Worm (Caenorhabditis elegans) whole organism, L2 larva: ENCODE measurements around the gene lap-1.

ENCODE experiments used
- C34F6.9 ChIP-seq: fragments of 150-350 bp; optimal IDR thresholded peaks from 2 replicates; lab custom pipeline; 2014; ENCODE audit warnings: missing biosample characterization, missing genetic modification characterization
- R02D3.7 ChIP-seq: fragments of 150-350 bp; optimal IDR thresholded peaks from 2 replicates; lab custom pipeline; 2014; ENCODE audit warnings: missing biosample characterization, missing genetic modification characterization
- Y55F3AM.14 ChIP-seq: fragments of 200-800 bp; sonication (Bioruptor generic); optimal IDR thresholded peaks from 2 replicates; lab custom pipeline; 2018; ENCODE audit warnings: mild to moderate bottlenecking, missing genetic modification characterization, missing compliant biosample characterization
- ZK546.5 ChIP-seq: sonication (generic microtip); optimal IDR thresholded peaks from 2 replicates; lab custom pipeline; 2017; ENCODE audit warnings: missing biosample characterization, missing genetic modification characterization
- alr-1 ChIP-seq: fragments of 150-350 bp; optimal IDR thresholded peaks from 2 replicates; lab custom pipeline; 2014; ENCODE audit warnings: missing biosample characterization, missing genetic modification characterization
- aly-2 ChIP-seq: fragments of 150-350 bp; optimal IDR thresholded peaks from 2 replicates; lab custom pipeline; 2014; ENCODE audit warnings: missing biosample characterization, missing genetic modification characterization
- ama-1 ChIP-seq: fragments of 150-350 bp; optimal IDR thresholded peaks from 2 replicates; lab custom pipeline; 2018; ENCODE audit warnings: inconsistent platforms
- blmp-1 ChIP-seq: sonication (generic microtip); optimal IDR thresholded peaks from 2 replicates; lab custom pipeline; 2017; ENCODE audit warnings: missing genetic modification characterization, mild to moderate bottlenecking, missing compliant biosample characterization, antibody characterized with exemption, moderate library complexity; ENCODE audit not compliant: insufficient read depth
- ceh-16 ChIP-seq: fragments of 150-350 bp; optimal IDR thresholded peaks from 2 replicates; lab custom pipeline; 2014; ENCODE audit warnings: missing biosample characterization, missing genetic modification characterization
- ceh-82 ChIP-seq: fragments of 150-350 bp; optimal IDR thresholded peaks from 2 replicates; lab custom pipeline; 2014; ENCODE audit warnings: missing biosample characterization, missing genetic modification characterization
- crh-2 ChIP-seq: sonication (generic microtip); optimal IDR thresholded peaks from 2 replicates; lab custom pipeline; 2017; ENCODE audit warnings: missing biosample characterization, missing genetic modification characterization
- dmd-4 ChIP-seq: sonication (generic microtip); optimal IDR thresholded peaks from 2 replicates; lab custom pipeline; 2017; ENCODE audit warnings: missing biosample characterization, missing genetic modification characterization
- egl-27 ChIP-seq: sonication (generic microtip); optimal IDR thresholded peaks from 3 replicates; lab custom pipeline; 2017; ENCODE audit warnings: missing biosample characterization, missing genetic modification reagents, missing genetic modification characterization
- elt-1 ChIP-seq: fragments of 150-350 bp; optimal IDR thresholded peaks from 2 replicates; lab custom pipeline; 2014; ENCODE audit warnings: missing biosample characterization, missing genetic modification characterization
- elt-3 ChIP-seq: sonication (generic microtip); optimal IDR thresholded peaks from 2 replicates; lab custom pipeline; 2017; ENCODE audit warnings: missing biosample characterization, missing genetic modification characterization
- fos-1 ChIP-seq: fragments of 150-350 bp; optimal IDR thresholded peaks from 2 replicates; lab custom pipeline; 2014; ENCODE audit warnings: missing biosample characterization, missing genetic modification characterization
- gmeb-1 ChIP-seq: fragments of 150-350 bp; optimal IDR thresholded peaks from 2 replicates; lab custom pipeline; 2014; ENCODE audit warnings: missing biosample characterization, missing genetic modification characterization
- lin-11 ChIP-seq: fragments of 150-350 bp; sonication (generic microtip); optimal IDR thresholded peaks from 2 replicates; lab custom pipeline; 2014; ENCODE audit warnings: missing biosample characterization, missing genetic modification characterization, inconsistent platforms, mixed read lengths
- lin-13 ChIP-seq: fragments of 150-350 bp; optimal IDR thresholded peaks from 2 replicates; lab custom pipeline; 2014; ENCODE audit warnings: missing biosample characterization, missing genetic modification reagents, missing genetic modification characterization
- lin-39 ChIP-seq: fragments of 150-350 bp; optimal IDR thresholded peaks from 2 replicates; lab custom pipeline; 2014; ENCODE audit warnings: missing biosample characterization, missing genetic modification reagents, missing genetic modification characterization
- lsy-2 ChIP-seq, 2 experiments: fragments of 150-350 bp in 1 of 2; sonication (generic microtip) in 1 of 2; optimal IDR thresholded peaks; 2 replicates each; lab custom pipeline; 2014 to 2017; ENCODE audit warnings: missing biosample characterization in 2 of 2, missing genetic modification characterization in 2 of 2
- mab-5 ChIP-seq: fragments of 150-350 bp; optimal IDR thresholded peaks from 2 replicates; lab custom pipeline; 2014; ENCODE audit warnings: missing biosample characterization, missing genetic modification characterization
- mbf-1 ChIP-seq: sonication (generic microtip); optimal IDR thresholded peaks from 2 replicates; lab custom pipeline; 2017; ENCODE audit warnings: missing biosample characterization, missing genetic modification characterization
- mdl-1 ChIP-seq, 2 experiments: fragments of 150-350 bp in 1 of 2; sonication (generic microtip) in 1 of 2; optimal IDR thresholded peaks; 2 replicates each; lab custom pipeline; 2017; ENCODE audit warnings: missing biosample characterization in 2 of 2, missing genetic modification characterization in 2 of 2
- nhr-10 ChIP-seq: sonication (generic microtip); optimal IDR thresholded peaks from 2 replicates; lab custom pipeline; 2017; ENCODE audit warnings: missing biosample characterization, missing genetic modification characterization
- nhr-11 ChIP-seq: fragments of 150-350 bp; optimal IDR thresholded peaks from 2 replicates; lab custom pipeline; 2014; ENCODE audit warnings: missing biosample characterization, missing genetic modification characterization
- nhr-12 ChIP-seq: fragments of 150-350 bp; optimal IDR thresholded peaks from 2 replicates; lab custom pipeline; 2014; ENCODE audit warnings: missing biosample characterization, missing genetic modification characterization
- nhr-129 ChIP-seq: fragments of 150-350 bp; optimal IDR thresholded peaks from 2 replicates; lab custom pipeline; 2014; ENCODE audit warnings: missing biosample characterization, missing genetic modification characterization
- nhr-21 ChIP-seq: fragments of 150-350 bp; optimal IDR thresholded peaks from 2 replicates; lab custom pipeline; 2014; ENCODE audit warnings: missing biosample characterization, missing genetic modification characterization
- nhr-237 ChIP-seq: fragments of 150-350 bp; optimal IDR thresholded peaks from 2 replicates; lab custom pipeline; 2014; ENCODE audit warnings: missing biosample characterization, missing genetic modification characterization
- nhr-25 ChIP-seq: fragments of 150-350 bp; sonication (generic microtip); optimal IDR thresholded peaks from 3 replicates; lab custom pipeline; 2014; ENCODE audit warnings: missing biosample characterization, missing genetic modification characterization
- nhr-6 ChIP-seq: fragments of 150-350 bp; optimal IDR thresholded peaks from 2 replicates; lab custom pipeline; 2014; ENCODE audit warnings: missing biosample characterization, missing genetic modification characterization
- nhr-77 ChIP-seq: fragments of 150-350 bp; optimal IDR thresholded peaks from 2 replicates; lab custom pipeline; 2014; ENCODE audit warnings: missing biosample characterization, missing genetic modification characterization
- sem-4 ChIP-seq: fragments of 150-350 bp; optimal IDR thresholded peaks from 2 replicates; lab custom pipeline; 2014; ENCODE audit warnings: missing biosample characterization, missing genetic modification reagents, missing genetic modification characterization
- skn-1 ChIP-seq: sonication (generic microtip); optimal IDR thresholded peaks from 2 replicates; lab custom pipeline; 2017; ENCODE audit warnings: missing biosample characterization, missing genetic modification characterization
- sma-3 ChIP-seq: sonication (generic microtip); optimal IDR thresholded peaks from 2 replicates; lab custom pipeline; 2016; ENCODE audit warnings: missing genetic modification reagents, missing genetic modification characterization, missing compliant biosample characterization
- sma-9 ChIP-seq, 2 experiments: fragments of 150-350 bp in 1 of 2; sonication (generic microtip) in 1 of 2; optimal IDR thresholded peaks; 2 replicates each; lab custom pipeline; 2014 to 2016; ENCODE audit warnings: missing genetic modification characterization in 2 of 2, mild to moderate bottlenecking in 1 of 2, missing biosample characterization in 1 of 2, missing compliant biosample characterization in 1 of 2, missing genetic modification reagents in 1 of 2, moderate library complexity in 1 of 2
- snpc-4 ChIP-seq: fragments of 150-350 bp; optimal IDR thresholded peaks from 2 replicates; lab custom pipeline; 2014; ENCODE audit warnings: missing biosample characterization, missing genetic modification characterization
- unc-55 ChIP-seq: fragments of 150-350 bp; sonication (generic microtip); optimal IDR thresholded peaks from 3 replicates; lab custom pipeline; 2014; ENCODE audit warnings: missing biosample characterization, missing genetic modification reagents, missing genetic modification characterization
- unc-62 ChIP-seq: fragments of 150-350 bp; optimal IDR thresholded peaks from 2 replicates; lab custom pipeline; 2014; ENCODE audit warnings: missing biosample characterization, missing genetic modification reagents, missing genetic modification characterization
- zag-1 ChIP-seq: fragments of 150-350 bp; optimal IDR thresholded peaks from 2 replicates; lab custom pipeline; 2014; ENCODE audit warnings: missing biosample characterization, missing genetic modification characterization
- ztf-1 ChIP-seq: fragments of 200-800 bp; sonication (Bioruptor generic); conservative IDR thresholded peaks from 2 replicates; pipeline ENCODE4 v1.3.6; 2022; ENCODE audit warnings: missing genetic modification characterization, missing compliant biosample characterization
- ztf-11 ChIP-seq: sonication (generic microtip); optimal IDR thresholded peaks from 2 replicates; lab custom pipeline; 2017; ENCODE audit warnings: missing biosample characterization, missing genetic modification characterization
- ztf-4 ChIP-seq: fragments of 150-350 bp; optimal IDR thresholded peaks from 2 replicates; lab custom pipeline; 2014; ENCODE audit warnings: missing biosample characterization, missing genetic modification characterization

lap-1 gene

ce11 chrIII:8435074-8435473 lies 33.3 kb upstream of the lap-1 start, which contains the start of gene ZK1236.9:
TSS of gene ZK1236.9 (minus strand) at chrIII:8435174.
- no peak for TF ChIP-seq ztf-1 (GFP tag; lab: Robert Waterston, UW)

DNA sequence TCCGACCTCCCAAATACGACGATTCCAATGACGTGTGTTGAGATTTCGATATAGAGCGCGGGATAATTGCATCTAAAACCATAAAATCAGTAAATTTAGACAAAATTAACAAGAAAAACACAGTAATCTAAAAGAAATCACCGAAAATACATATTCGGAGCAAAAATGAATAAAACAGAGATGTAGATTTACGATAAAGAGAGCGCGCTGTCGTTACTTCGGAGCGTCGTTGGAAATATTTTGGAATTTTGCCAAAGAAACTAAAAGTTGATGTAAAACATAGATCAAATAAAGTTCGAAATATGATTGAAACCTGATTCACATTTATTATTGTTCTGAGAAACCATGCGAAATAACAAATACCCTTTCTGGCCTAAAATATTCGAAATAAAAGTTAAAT lies 30.4 kb upstream of the lap-1 start, which contains the start of gene ZK1236.5:
TSS of gene ZK1236.5 (minus strand) at position 72 of the 400 bp plus-strand sequence.
- no peak for TF ChIP-seq ceh-82 (tag; lab: Kevin White, UChicago)
- TF ChIP-seq alr-1 (tag; lab: Kevin White, UChicago) = no peak
- no peak for TF ChIP-seq lin-39 (tag; lab: Kevin White, UChicago)
- no peak for TF ChIP-seq elt-1 (tag; lab: Kevin White, UChicago)
- TF ChIP-seq C34F6.9 (tag; lab: Kevin White, UChicago) = peak; percentile 58
- TF ChIP-seq ztf-1 (GFP tag; lab: Robert Waterston, UW) = no peak
- TF ChIP-seq nhr-77 (tag; lab: Kevin White, UChicago) = no peak
- TF ChIP-seq nhr-12 = no peak
- TF ChIP-seq nhr-25 (tag; lab: Kevin White, UChicago) = peak; percentile 9
- TF ChIP-seq nhr-129 (tag; lab: Kevin White, UChicago) = peak; percentile 17
- TF ChIP-seq egl-27 = no peak
- no peak for TF ChIP-seq blmp-1
- peak; percentile 22 for TF ChIP-seq lin-13 (GFP tag; lab: Kevin White, UChicago)
- TF ChIP-seq zag-1 (tag; lab: Kevin White, UChicago) = no peak
- no peak for TF ChIP-seq skn-1
- TF ChIP-seq aly-2 (tag; lab: Kevin White, UChicago) = no peak
- no peak for TF ChIP-seq elt-3
- TF ChIP-seq nhr-11 (tag; lab: Kevin White, UChicago) = no peak
- TF ChIP-seq ceh-16 = no peak
- TF ChIP-seq snpc-4 (tag; lab: Kevin White, UChicago) = no peak
- TF ChIP-seq lin-11 (tag; lab: Kevin White, UChicago) = no peak
- TF ChIP-seq nhr-237 (tag; lab: Kevin White, UChicago) = no peak
- TF ChIP-seq ZK546.5 (tag; lab: Kevin White, UChicago) = no peak
- peak; percentile 30 for TF ChIP-seq gmeb-1 (tag; lab: Kevin White, UChicago)
- TF ChIP-seq nhr-10 (tag; lab: Kevin White, UChicago) = no peak
- no peak for TF ChIP-seq nhr-21
- TF ChIP-seq ztf-11 (tag; lab: Kevin White, UChicago) = no peak
- no peak for TF ChIP-seq mbf-1 (tag; lab: Kevin White, UChicago)
- TF ChIP-seq sma-9 (GFP tag; optimal IDR thresholded peaks at IDR 0.05; lab: Kevin White, UChicago) = no peak
- TF ChIP-seq sma-9 (tag; optimal IDR thresholded peaks at IDR 0.05; lab: Kevin White, UChicago) = no peak
- no peak for TF ChIP-seq unc-62 (GFP tag; lab: Kevin White, UChicago)
- no peak for TF ChIP-seq fos-1 (tag; lab: Kevin White, UChicago)
- TF ChIP-seq mdl-1 (tag; optimal IDR thresholded peaks at IDR 0.05; lab: Kevin White, UChicago) = no peak
- TF ChIP-seq lsy-2 (tag; optimal IDR thresholded peaks at IDR 0.05; lab: Kevin White, UChicago) = peak; percentile 3 to 72
- no peak for TF ChIP-seq dmd-4 (tag; lab: Kevin White, UChicago)
- TF ChIP-seq nhr-6 (tag; lab: Kevin White, UChicago) = no peak
- TF ChIP-seq crh-2 (tag; lab: Kevin White, UChicago) = peak; percentile 12
- TF ChIP-seq sma-3 (GFP tag; lab: Kevin White, UChicago) = peak; percentile 3
- no peak for TF ChIP-seq ama-1 (lab: Kevin White, UChicago)
- no peak for TF ChIP-seq mab-5 (tag; lab: Kevin White, UChicago)
- TF ChIP-seq R02D3.7 = peak; percentile 90
- TF ChIP-seq unc-55 (GFP tag; lab: Kevin White, UChicago) = peak; percentile 40
- no peak for TF ChIP-seq ztf-4 (tag; lab: Kevin White, UChicago)
- TF ChIP-seq, all 48 proteins: peak for 10

DNA sequence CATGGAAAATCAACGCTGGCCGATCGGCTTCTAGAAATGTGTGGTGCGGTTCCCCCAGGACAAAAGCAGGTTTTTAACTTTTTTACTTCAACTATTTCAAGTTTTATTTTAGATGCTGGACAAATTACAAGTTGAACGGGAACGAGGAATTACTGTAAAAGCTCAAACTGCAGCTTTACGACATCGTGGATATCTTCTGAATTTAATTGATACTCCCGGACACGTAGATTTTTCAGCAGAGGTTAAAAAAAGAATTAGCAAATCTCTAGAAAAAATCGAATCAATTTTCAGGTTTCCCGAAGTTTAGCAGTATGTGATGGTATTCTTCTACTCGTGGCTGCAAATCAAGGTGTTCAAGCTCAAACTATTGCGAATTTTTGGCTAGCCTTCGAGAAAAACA lies 27.8 kb upstream of the lap-1 start:
- TF ChIP-seq lin-39 (tag; lab: Kevin White, UChicago) (no peak), mdl-1 (tag; optimal IDR thresholded peaks at IDR 0.05; lab: Kevin White, UChicago) (no peak), Y55F3AM.14 (no peak), blmp-1 (no peak), dmd-4 (tag; lab: Kevin White, UChicago) (no peak), zag-1 (tag; lab: Kevin White, UChicago) (no peak), sem-4 (tag; lab: Kevin White, UChicago) (no peak), R02D3.7 (no peak)
